Worm (Caenorhabditis elegans): ENCODE data around the gene C55B6.1.

Gene C55B6.1

ce11 chrX:7181627-7182026 is 18.5 kb upstream of the C55B6.1 start (continued):
- TF ChIP-seq ztf-11 (tag; optimal IDR thresholded peaks at IDR 0.05) (no peak), cey-2 (tag; optimal IDR thresholded peaks at IDR 0.05; ENCODE audit: borderline replicate concordance, insufficient read depth) (no peak), arid-1 (GFP tag; conservative IDR thresholded peaks at IDR 0.05) (no peak), zip-2 (tag; optimal IDR thresholded peaks at IDR 0.05) (peak; percentile 86), mep-1 (tag; optimal IDR thresholded peaks at IDR 0.05) (peak; percentile 99), duxl-1 (tag; optimal IDR thresholded peaks at IDR 0.05; ENCODE audit: poor library complexity) (peak; percentile 97), spr-3 (GFP tag; optimal IDR thresholded peaks at IDR 0.05) (no peak), daf-12 (tag; optimal IDR thresholded peaks at IDR 0.05) (no peak), dmd-9 (GFP tag; IDR thresholded peaks at IDR 0.05) (no peak), Y48G9A.11 (GFP tag; IDR thresholded peaks at IDR 0.05) (no peak), madf-9 (GFP tag; conservative IDR thresholded peaks at IDR 0.05) (peak; percentile 89), zfp-3 (GFP tag; conservative IDR thresholded peaks at IDR 0.05) (peak; percentile 90), D1046.2 (GFP tag; IDR thresholded peaks at IDR 0.05) (0 out of 2 replicates have a peak, but pooled peaks have one; percentile 49), fos-1 (tag; optimal IDR thresholded peaks at IDR 0.05) (peak; percentile 60)

- TF ChIP-seq ces-1 (GFP tag; optimal IDR thresholded peaks at IDR 0.05) = no peak
- peak; percentile 66 for TF ChIP-seq aha-1 (tag)
- TF ChIP-seq zip-11 (GFP tag; IDR thresholded peaks at IDR 0.05) = no peak
- TF ChIP-seq Y5F2A.4 (GFP tag; optimal IDR thresholded peaks at IDR 0.05) = no peak
- TF ChIP-seq ZK546.5 (tag; optimal IDR thresholded peaks at IDR 0.05) = no peak
- no peak for TF ChIP-seq daf-8 (GFP tag; IDR thresholded peaks at IDR 0.05)
Measured at ce11 chrX:7187602-7188001, 12.6 kb upstream of the C55B6.1 start, which contains the start of gene C55B6.4. Gene C55B6.4 (minus strand): TSS chrX:7187702.

ce11 chrX:7191882-7192281 is 8.3 kb upstream of the C55B6.1 start, which contains the start of gene C55B6.7:
Gene C55B6.7 (minus strand): TSS chrX:7191982.
- no peak for TF ChIP-seq sdz-12 (GFP tag; optimal IDR thresholded peaks at IDR 0.05)
- no peak for TF ChIP-seq tag-97 (GFP tag; IDR thresholded peaks at IDR 0.05)
- no peak for TF ChIP-seq ama-1 (optimal IDR thresholded peaks at IDR 0.05)
- TF ChIP-seq madf-5 (GFP tag; IDR thresholded peaks at IDR 0.05) = no peak
- TF ChIP-seq tra-1 (GFP tag; IDR thresholded peaks at IDR 0.05) = no peak
- no peak for TF ChIP-seq Y48G9A.11 (GFP tag; IDR thresholded peaks at IDR 0.05)
- TF ChIP-seq saeg-2 (GFP tag; IDR thresholded peaks at IDR 0.05) = no peak
- no peak for TF ChIP-seq lin-29 (GFP tag; IDR thresholded peaks at IDR 0.05)
- no peak for TF ChIP-seq Y105C5A.15 (GFP tag; IDR thresholded peaks at IDR 0.05)
- TF ChIP-seq ZK337.2 (GFP tag; IDR thresholded peaks at IDR 0.05) = no peak
- no peak for TF ChIP-seq Y75B8A.6 (GFP tag; IDR thresholded peaks at IDR 0.05)
- TF ChIP-seq unc-62 (GFP tag; optimal IDR thresholded peaks at IDR 0.05 in 1 of 2) = no peak
- TF ChIP-seq unc-62 (tag; optimal IDR thresholded peaks at IDR 0.05) = no peak
- no peak for TF ChIP-seq zip-2 (tag; optimal IDR thresholded peaks at IDR 0.05)
- no peak for TF ChIP-seq vab-7 (GFP tag; IDR thresholded peaks at IDR 0.05)
- TF ChIP-seq snpc-4 (tag; optimal IDR thresholded peaks at IDR 0.05) = no peak
- no peak for TF ChIP-seq jun-1 (tag; optimal IDR thresholded peaks at IDR 0.05)
- no peak for TF ChIP-seq mdl-1 (tag; optimal IDR thresholded peaks at IDR 0.05)
- no peak for TF ChIP-seq lir-3 (tag; optimal IDR thresholded peaks at IDR 0.05)
- no peak for TF ChIP-seq mxl-3 (GFP tag; optimal IDR thresholded peaks at IDR 0.05)
- no peak for TF ChIP-seq aha-1 (tag)

All from whole organism, L4 larva.